Fruit fly (Drosophila melanogaster) whole organism, embryonic: ENCODE data around the gene pHCl-1.
A peak's percentile ranks its signal among the peaks of the same experiment; 100 is the strongest.

Source experiments
- Asciz ChIP-seq: fragments of 200-800 bp; sonication (Bioruptor generic); optimal IDR thresholded peaks from 2 replicates; lab custom pipeline; 2017; ENCODE audit warnings: missing biosample characterization, mild to moderate bottlenecking, missing genetic modification characterization, missing genetic modification reagents
- Bteb2 ChIP-seq: fragments of 200-800 bp; sonication (Bioruptor generic); optimal IDR thresholded peaks from 2 replicates; lab custom pipeline; 2016; ENCODE audit warnings: missing biosample characterization, missing genetic modification characterization
- C15 ChIP-seq: fragments of 200-800 bp; sonication (Bioruptor generic); IDR thresholded peaks from 3 replicates; pipeline ENCODE4 v1.3.6; 2022; ENCODE audit warnings: missing biosample characterization, missing genetic modification characterization
- CG10431 ChIP-seq: fragments of 200-800 bp; sonication (Bioruptor generic); optimal IDR thresholded peaks from 3 replicates; lab custom pipeline; 2018; ENCODE audit warnings: missing biosample characterization, mild to moderate bottlenecking, missing genetic modification characterization
- CG11085 ChIP-seq: fragments of 200-800 bp; sonication (Bioruptor generic); IDR thresholded peaks from 2 replicates; pipeline ENCODE4 v1.3.6; 2022; ENCODE audit warnings: missing biosample characterization, missing genetic modification characterization
- CG11247 ChIP-seq: fragments of 200-800 bp; sonication (Bioruptor generic); IDR thresholded peaks from 2 replicates; pipeline ENCODE4 v1.3.6; 2022; ENCODE audit warnings: missing biosample characterization, missing genetic modification characterization
- CG11456 ChIP-seq: fragments of 200-800 bp; sonication (Bioruptor generic); IDR thresholded peaks from 3 replicates; pipeline ENCODE4 v1.3.6; 2022; ENCODE audit warnings: missing biosample characterization, missing genetic modification characterization
- CG15269 ChIP-seq: fragments of 200-800 bp; sonication (Bioruptor generic); optimal IDR thresholded peaks from 2 replicates; lab custom pipeline; 2018; ENCODE audit warnings: missing biosample characterization, mild to moderate bottlenecking, missing genetic modification characterization, moderate library complexity
- CG17568 ChIP-seq: fragments of 200-800 bp; sonication (Bioruptor generic); optimal IDR thresholded peaks from 2 replicates; lab custom pipeline; 2018; ENCODE audit warnings: missing biosample characterization, mild to moderate bottlenecking, missing genetic modification characterization, moderate library complexity
- CG2116 ChIP-seq: fragments of 200-800 bp; sonication (Bioruptor generic); optimal IDR thresholded peaks from 3 replicates; lab custom pipeline; 2018; ENCODE audit warnings: missing biosample characterization, mild to moderate bottlenecking, missing genetic modification characterization
- CG31388 ChIP-seq: fragments of 200-800 bp; sonication (Bioruptor generic); optimal IDR thresholded peaks from 2 replicates; lab custom pipeline; 2016; ENCODE audit warnings: missing biosample characterization, missing genetic modification characterization
- CG3163 ChIP-seq: fragments of 200-800 bp; sonication (Bioruptor generic); optimal IDR thresholded peaks from 3 replicates; lab custom pipeline; 2016; ENCODE audit warnings: missing biosample characterization, missing genetic modification characterization
- CG33557 ChIP-seq: fragments of 200-800 bp; sonication (Bioruptor generic); optimal IDR thresholded peaks from 2 replicates; lab custom pipeline; 2019; ENCODE audit warnings: missing biosample characterization, mild to moderate bottlenecking, missing genetic modification characterization, moderate library complexity
- CG3838 ChIP-seq: fragments of 200-800 bp; sonication (Bioruptor generic); optimal IDR thresholded peaks from 3 replicates; lab custom pipeline; 2016; ENCODE audit warnings: missing biosample characterization, missing genetic modification characterization
- CG4424 ChIP-seq: fragments of 200-800 bp; sonication (Bioruptor generic); optimal IDR thresholded peaks from 3 replicates; lab custom pipeline; 2016; ENCODE audit warnings: missing biosample characterization, missing genetic modification characterization
- CG5953 ChIP-seq: fragments of 200-800 bp; sonication (Bioruptor generic); IDR thresholded peaks from 2 replicates; pipeline ENCODE4 v1.3.6; 2022; ENCODE audit warnings: missing biosample characterization, missing genetic modification characterization
- CG7745 ChIP-seq: fragments of 200-800 bp; sonication (Bioruptor generic); optimal IDR thresholded peaks from 2 replicates; lab custom pipeline; 2018; ENCODE audit warnings: missing biosample characterization, mild to moderate bottlenecking, missing genetic modification characterization, moderate library complexity
- CG8281 ChIP-seq: fragments of 200-800 bp; sonication (Bioruptor generic); optimal IDR thresholded peaks from 2 replicates; lab custom pipeline; 2018; ENCODE audit warnings: missing biosample characterization, mild to moderate bottlenecking, missing genetic modification characterization, moderate library complexity
- CG8388 ChIP-seq: fragments of 200-800 bp; sonication (Bioruptor generic); optimal IDR thresholded peaks from 2 replicates; lab custom pipeline; 2019; ENCODE audit warnings: missing biosample characterization, mild to moderate bottlenecking, missing genetic modification characterization, moderate library complexity
- CG8765 ChIP-seq: fragments of 200-800 bp; sonication (Bioruptor generic); IDR thresholded peaks from 2 replicates; pipeline ENCODE4 v1.3.6; 2022; ENCODE audit warnings: missing biosample characterization, missing genetic modification characterization
- CG9609 ChIP-seq: fragments of 200-800 bp; sonication (Bioruptor generic); optimal IDR thresholded peaks from 3 replicates; lab custom pipeline; 2016; ENCODE audit warnings: missing biosample characterization, missing genetic modification characterization
- Elba2 ChIP-seq: fragments of 200-800 bp; sonication (Bioruptor generic); optimal IDR thresholded peaks from 3 replicates; lab custom pipeline; 2016; ENCODE audit warnings: missing biosample characterization, missing genetic modification characterization
- Gug ChIP-seq: fragments of 200-800 bp; sonication (Bioruptor generic); IDR thresholded peaks from 4 replicates; pipeline ENCODE4 v1.3.6; 2022; ENCODE audit warnings: missing biosample characterization, missing genetic modification characterization
- H2.0 ChIP-seq: fragments of 200-800 bp; sonication (Bioruptor generic); IDR thresholded peaks from 2 replicates; pipeline ENCODE4 v1.3.6; 2022; ENCODE audit warnings: missing biosample characterization, missing genetic modification characterization
- Hr39 ChIP-seq: fragments of >200 bp; optimal IDR thresholded peaks from 2 replicates; lab custom pipeline; 2017
- Hr78 ChIP-seq, 2 experiments: fragments of 200-800 bp in 1 of 2; fragments of >200 bp in 1 of 2; sonication (Bioruptor generic) in 1 of 2; optimal IDR thresholded peaks; 2 replicates each; lab custom pipeline; 2017 to 2019; ENCODE audit warnings: missing biosample characterization in 2 of 2, missing genetic modification characterization in 2 of 2, mild to moderate bottlenecking in 1 of 2, moderate library complexity in 1 of 2
- Jarid2 ChIP-seq: fragments of 200-800 bp; sonication (Bioruptor generic); optimal IDR thresholded peaks from 3 replicates; lab custom pipeline; 2017; ENCODE audit warnings: mild to moderate bottlenecking, missing biosample characterization, missing genetic modification reagents, missing genetic modification characterization
- Kr ChIP-seq: fragments of 200-800 bp; sonication (Bioruptor generic); optimal IDR thresholded peaks from 2 replicates; lab custom pipeline; 2017; ENCODE audit warnings: missing biosample characterization, mild to moderate bottlenecking, missing genetic modification characterization
- Meics ChIP-seq: fragments of 200-800 bp; sonication (Bioruptor generic); optimal IDR thresholded peaks from 2 replicates; lab custom pipeline; 2017; ENCODE audit warnings: missing biosample characterization, mild to moderate bottlenecking, missing genetic modification characterization
- Ravus ChIP-seq: fragments of 200-800 bp; sonication (Bioruptor generic); IDR thresholded peaks from 2 replicates; pipeline ENCODE4 v1.3.6; 2022; ENCODE audit warnings: missing biosample characterization, missing genetic modification characterization
- Taf1 ChIP-seq: fragments of 200-800 bp; sonication (Bioruptor generic); IDR thresholded peaks from 2 replicates; pipeline ENCODE4 v1.3.6; 2022; ENCODE audit warnings: missing biosample characterization, missing genetic modification characterization
- Trl ChIP-seq, 3 experiments: fragments of >200 bp in 2 of 3; fragments of 200-800 bp in 1 of 3; sonication (Bioruptor generic) in 1 of 3; optimal IDR thresholded peaks; 2 replicates in 1 of 3; 3 replicates in 2 of 3; lab custom pipeline; 2016 to 2017; ENCODE audit warnings: missing biosample characterization in 1 of 3, missing genetic modification characterization in 1 of 3
- btn ChIP-seq: fragments of 200-800 bp; sonication (Bioruptor generic); optimal IDR thresholded peaks from 2 replicates; lab custom pipeline; 2016; ENCODE audit warnings: missing biosample characterization, missing genetic modification characterization
- cas ChIP-seq: fragments of 200-800 bp; sonication (Bioruptor generic); IDR thresholded peaks from 2 replicates; pipeline ENCODE4 v1.3.6; 2022; ENCODE audit warnings: missing biosample characterization, missing genetic modification characterization
- ci ChIP-seq: fragments of 200-800 bp; sonication (Bioruptor generic); IDR thresholded peaks from 3 replicates; pipeline ENCODE4 v1.3.6; 2022; ENCODE audit warnings: missing biosample characterization, missing genetic modification characterization
- crp ChIP-seq, 2 experiments: fragments of 200-800 bp; sonication (Bioruptor generic); optimal IDR thresholded peaks; 2 replicates in 1 of 2; 3 replicates in 1 of 2; lab custom pipeline; 2017; ENCODE audit warnings: missing biosample characterization in 2 of 2, missing genetic modification characterization in 2 of 2, mild to moderate bottlenecking in 1 of 2, moderate library complexity in 1 of 2
- dimm ChIP-seq: fragments of 200-800 bp; sonication (Bioruptor generic); IDR thresholded peaks from 2 replicates; pipeline ENCODE4 v1.3.6; 2022; ENCODE audit warnings: missing biosample characterization, missing genetic modification characterization
- emc ChIP-seq: fragments of 200-800 bp; sonication (Bioruptor generic); optimal IDR thresholded peaks from 2 replicates; lab custom pipeline; 2016; ENCODE audit warnings: missing biosample characterization, missing genetic modification characterization
- fd102C ChIP-seq: fragments of 200-800 bp; sonication (Bioruptor generic); optimal IDR thresholded peaks from 2 replicates; lab custom pipeline; 2018; ENCODE audit warnings: missing biosample characterization, mild to moderate bottlenecking, missing genetic modification characterization, moderate library complexity
- fd96Cb ChIP-seq: fragments of 200-800 bp; sonication (Bioruptor generic); optimal IDR thresholded peaks from 2 replicates; lab custom pipeline; 2018; ENCODE audit warnings: missing biosample characterization, mild to moderate bottlenecking, missing genetic modification characterization, moderate library complexity
- grn ChIP-seq: fragments of 200-800 bp; sonication (Bioruptor generic); optimal IDR thresholded peaks from 3 replicates; lab custom pipeline; 2017; ENCODE audit warnings: missing biosample characterization, missing genetic modification characterization
- gsb ChIP-seq: fragments of 200-800 bp; sonication (Bioruptor generic); IDR thresholded peaks from 2 replicates; pipeline ENCODE4 v1.3.6; 2022; ENCODE audit warnings: missing biosample characterization, missing genetic modification characterization
- gsb-n ChIP-seq: fragments of 200-800 bp; sonication (Bioruptor generic); optimal IDR thresholded peaks from 3 replicates; lab custom pipeline; 2018; ENCODE audit warnings: missing biosample characterization, mild to moderate bottlenecking, missing genetic modification characterization
- h ChIP-seq: fragments of >200 bp; optimal IDR thresholded peaks from 2 replicates; lab custom pipeline; 2017
- jumu ChIP-seq: fragments of 200-800 bp; sonication (Bioruptor generic); optimal IDR thresholded peaks from 3 replicates; lab custom pipeline; 2016; ENCODE audit warnings: missing biosample characterization, missing genetic modification characterization
- klu ChIP-seq: fragments of 200-800 bp; sonication (Bioruptor generic); IDR thresholded peaks from 2 replicates; pipeline ENCODE4 v1.3.6; 2022; ENCODE audit warnings: missing biosample characterization, missing genetic modification characterization
- maf-S ChIP-seq: fragments of 200-800 bp; sonication (Bioruptor generic); optimal IDR thresholded peaks from 2 replicates; lab custom pipeline; 2016; ENCODE audit warnings: missing biosample characterization, missing genetic modification characterization
- mirr ChIP-seq: fragments of 200-800 bp; sonication (Bioruptor generic); optimal IDR thresholded peaks from 3 replicates; lab custom pipeline; 2018; ENCODE audit warnings: missing biosample characterization, mild to moderate bottlenecking, missing genetic modification characterization
- ranshi ChIP-seq: fragments of 200-800 bp; sonication (Bioruptor generic); IDR thresholded peaks from 2 replicates; pipeline ENCODE4 v1.3.6; 2022; ENCODE audit warnings: missing biosample characterization, missing genetic modification characterization
- schlank ChIP-seq: fragments of 200-800 bp; sonication (Bioruptor generic); optimal IDR thresholded peaks from 2 replicates; lab custom pipeline; 2018; ENCODE audit warnings: missing biosample characterization, mild to moderate bottlenecking, missing genetic modification characterization
- sens ChIP-seq: fragments of 200-800 bp; sonication (Bioruptor generic); peaks from one replicate; lab custom pipeline; 2016; ENCODE audit warnings: missing biosample characterization, missing genetic modification characterization
- tx ChIP-seq: fragments of 200-800 bp; sonication (Bioruptor generic); optimal IDR thresholded peaks from 2 replicates; lab custom pipeline; 2016; ENCODE audit warnings: missing biosample characterization, missing genetic modification characterization

The pHCl-1 gene

dm6 chr3L:15834877-15835555, 63.8 kb downstream of the pHCl-1 start, which contains the start of gene CG18081 (continued):
- no peak for TF ChIP-seq CG33557 (GFP tag; lab: Kevin White, UChicago)
- TF ChIP-seq CG17568: no peak
- no peak for TF ChIP-seq Meics
- TF ChIP-seq CG3163 (GFP tag; lab: Kevin White, UChicago): no peak
- no peak for TF ChIP-seq Bteb2 (GFP tag; lab: Kevin White, UChicago)
- TF ChIP-seq btn (GFP tag; lab: Kevin White, UChicago): no peak
- no peak for TF ChIP-seq h
- no peak for TF ChIP-seq CG11456 (GFP tag; lab: Robert Waterston, UW)
- no peak for TF ChIP-seq CG9609
- TF ChIP-seq dimm (GFP tag; lab: Robert Waterston, UW): no peak
- no peak for TF ChIP-seq klu (GFP tag; lab: Robert Waterston, UW)
- no peak for TF ChIP-seq emc (GFP tag; lab: Kevin White, UChicago)
- no peak for TF ChIP-seq Hr39 (lab: Kevin White, UChicago)
- TF ChIP-seq schlank (tag; lab: Kevin White, UChicago): no peak
- TF ChIP-seq fd96Cb (tag; lab: Kevin White, UChicago): no peak
- TF ChIP-seq sens: peak; percentile 32
- no peak for TF ChIP-seq Asciz (GFP tag; lab: Kevin White, UChicago)
- no peak for TF ChIP-seq Hr78 (GFP tag; optimal IDR thresholded peaks at IDR 0.05; lab: Kevin White, UChicago)
- no peak for TF ChIP-seq CG5953 (GFP tag; lab: Robert Waterston, UW)
- TF ChIP-seq CG11247: no peak
- TF ChIP-seq Taf1 (GFP tag; lab: Robert Waterston, UW): no peak
- TF ChIP-seq Ravus (GFP tag; lab: Robert Waterston, UW): no peak
- TF ChIP-seq CG15269 (tag; lab: Kevin White, UChicago): no peak
- TF ChIP-seq Gug: no peak
- no peak for TF ChIP-seq CG3838
- no peak for TF ChIP-seq mirr (GFP tag; lab: Kevin White, UChicago)
- no peak for TF ChIP-seq ranshi
- TF ChIP-seq gsb (GFP tag; lab: Robert Waterston, UW): no peak
- no peak for TF ChIP-seq CG11085
- TF ChIP-seq CG8388 (GFP tag; lab: Kevin White, UChicago): no peak
- TF ChIP-seq crp (GFP tag; optimal IDR thresholded peaks at IDR 0.05; lab: Kevin White, UChicago): peak in 1 of 2 experiments; percentile 27
- TF ChIP-seq CG7745 (tag; lab: Kevin White, UChicago): no peak
- no peak for TF ChIP-seq maf-S (GFP tag; lab: Kevin White, UChicago)
- TF ChIP-seq CG2116 (GFP tag; lab: Kevin White, UChicago): peak; percentile 27
- no peak for TF ChIP-seq Jarid2 (GFP tag; lab: Kevin White, UChicago)
- no peak for TF ChIP-seq Trl (optimal IDR thresholded peaks at IDR 0.05; lab: Kevin White, UChicago)
- TF ChIP-seq Trl (GFP tag; optimal IDR thresholded peaks at IDR 0.05; lab: Kevin White, UChicago): no peak
- TF ChIP-seq Elba2: no peak
- TF ChIP-seq H2.0 (GFP tag; lab: Robert Waterston, UW): no peak
- TF ChIP-seq CG8281 (tag; lab: Kevin White, UChicago): no peak
- TF ChIP-seq C15 (GFP tag; lab: Robert Waterston, UW): no peak
- TF ChIP-seq CG31388 (GFP tag; lab: Kevin White, UChicago): no peak
- no peak for TF ChIP-seq CG10431 (GFP tag; lab: Kevin White, UChicago)
- TF ChIP-seq Kr: no peak
- no peak for TF ChIP-seq grn (GFP tag; lab: Kevin White, UChicago)
- TF ChIP-seq CG8765: no peak
- no peak for TF ChIP-seq fd102C (GFP tag; lab: Kevin White, UChicago)
- TF ChIP-seq jumu: no peak
- TF ChIP-seq gsb-n (tag; lab: Kevin White, UChicago): no peak
- TF ChIP-seq cas (GFP tag; lab: Robert Waterston, UW): no peak
- no peak for TF ChIP-seq ci (GFP tag; lab: Robert Waterston, UW)
- no peak for TF ChIP-seq CG4424 (GFP tag; lab: Kevin White, UChicago)
- TF ChIP-seq tx (GFP tag; lab: Kevin White, UChicago): no peak
